Fruit fly (Drosophila melanogaster): ENCODE data around the gene Drsl6.
A peak's percentile ranks its signal among the peaks of the same experiment; 100 is the strongest.

Drsl6 gene

DNA sequence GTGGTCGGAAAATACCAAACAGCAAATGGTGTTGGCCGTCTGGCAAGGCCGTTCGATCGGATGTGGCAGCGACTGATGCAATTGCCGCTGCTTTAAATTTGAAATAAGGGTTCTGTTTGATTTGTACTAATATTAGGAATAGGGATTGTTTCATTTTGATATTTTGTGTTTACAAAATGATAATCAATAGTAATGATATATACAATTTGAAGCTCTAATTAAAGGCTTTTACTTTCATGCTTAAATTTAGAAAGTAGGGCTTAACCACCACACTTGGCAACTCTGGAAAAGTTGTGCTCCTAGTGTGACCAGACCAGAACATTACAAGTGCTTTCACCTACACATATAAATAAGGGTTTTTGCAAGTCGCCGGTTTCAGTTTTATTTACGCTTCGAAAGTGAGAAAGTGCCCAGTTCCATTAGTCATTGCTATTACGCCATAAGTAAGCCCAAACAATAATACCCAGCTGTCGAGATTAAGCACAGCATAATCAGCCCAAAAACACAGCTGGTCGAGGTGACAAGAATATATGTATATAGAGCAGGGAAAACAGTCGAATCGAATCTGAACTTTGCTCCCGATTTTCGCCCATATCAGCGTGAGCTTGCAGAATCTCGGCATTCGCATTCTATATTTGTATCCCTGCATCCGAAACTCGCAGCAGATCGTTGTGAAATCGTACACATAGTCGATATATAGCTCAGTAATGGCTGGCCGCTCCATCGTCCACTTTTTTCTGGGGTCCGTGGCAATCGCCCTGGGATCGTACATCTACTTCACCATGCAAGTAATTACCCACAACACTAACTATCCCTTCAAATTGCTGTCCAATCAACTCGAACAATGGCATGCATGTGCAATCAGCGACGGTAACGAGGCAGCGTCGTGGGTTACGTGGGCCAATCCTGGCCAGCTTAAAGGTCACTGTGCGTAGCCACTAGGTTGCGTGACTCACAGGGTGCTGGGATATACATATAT lies 10.0 kb downstream of the Drsl6 start, which contains the start of gene Gtpx (continued):
- TF ChIP-seq CG13123 (GFP tag; optimal IDR thresholded peaks at IDR 0.05) (no peak), CG14441 (GFP tag; IDR thresholded peaks at IDR 0.05) (peak; percentile 51; the same call in 1 of the 2 replicates), CG13624 (GFP tag; optimal IDR thresholded peaks at IDR 0.05) (peak; percentile 73), Scr (GFP tag; IDR thresholded peaks at IDR 0.05; ENCODE audit: partially characterized antibody) (no peak), CG15011 (GFP tag; optimal IDR thresholded peaks at IDR 0.05) (no peak), slp2 (GFP tag; optimal IDR thresholded peaks at IDR 0.05) (no peak), CG1792 (GFP tag; optimal IDR thresholded peaks at IDR 0.05) (no peak), gcm2 (GFP tag; optimal IDR thresholded peaks at IDR 0.05) (no peak), CoRest (tag; optimal IDR thresholded peaks at IDR 0.05) (peak; percentile 79), Antp (GFP tag; optimal IDR thresholded peaks at IDR 0.05) (peak; percentile 27), Bteb2 (GFP tag; optimal IDR thresholded peaks at IDR 0.05) (peak; percentile 48), Sry-δ (GFP tag; optimal IDR thresholded peaks at IDR 0.05) (peak; percentile 26), salm (tag; optimal IDR thresholded peaks at IDR 0.05) (no peak), CG10959 (GFP tag; IDR thresholded peaks at IDR 0.05) (no peak), Rfx (GFP tag; IDR thresholded peaks at IDR 0.05) (peak; percentile 37; the same call in 1 of the 2 replicates), CG12236 (GFP tag; optimal IDR thresholded peaks at IDR 0.05) (no peak), CG17568 (GFP tag; optimal IDR thresholded peaks at IDR 0.05) (no peak), Meics (GFP tag; optimal IDR thresholded peaks at IDR 0.05) (no peak), CG9876 (GFP tag; optimal IDR thresholded peaks at IDR 0.05) (no peak), schlank (tag; optimal IDR thresholded peaks at IDR 0.05) (no peak), CG12659 (GFP tag; optimal IDR thresholded peaks at IDR 0.05) (peak; percentile 84), gt (GFP tag; IDR thresholded peaks at IDR 0.05) (no peak), CG10462 (GFP tag; optimal IDR thresholded peaks at IDR 0.05) (no peak), en (GFP tag; optimal IDR thresholded peaks at IDR 0.05) (no peak), Fer2 (tag; optimal IDR thresholded peaks at IDR 0.05) (no peak), gce (GFP tag; IDR thresholded peaks at IDR 0.05) (no peak), dpn (GFP tag; optimal IDR thresholded peaks at IDR 0.05) (peak; percentile 27 to 57), CG12071 (GFP tag; optimal IDR thresholded peaks at IDR 0.05) (no peak), pan (optimal IDR thresholded peaks at IDR 0.05) (no peak), pan (GFP tag; optimal IDR thresholded peaks at IDR 0.05 in 1 of 2, IDR thresholded peaks at IDR 0.05 in 1 of 2) (no peak), CG17802 (tag; optimal IDR thresholded peaks at IDR 0.05) (peak; percentile 15), CG3065 (GFP tag; optimal IDR thresholded peaks at IDR 0.05) (no peak), CG31224 (GFP tag; IDR thresholded peaks at IDR 0.05) (no peak), CG7928 (GFP tag; optimal IDR thresholded peaks at IDR 0.05) (no peak), scrt (GFP tag; optimal IDR thresholded peaks at IDR 0.05) (no peak), CG1602 (GFP tag; optimal IDR thresholded peaks at IDR 0.05) (peak; percentile 6), CG30020 (tag; optimal IDR thresholded peaks at IDR 0.05) (peak; percentile 35), nerfin-2 (GFP tag; IDR thresholded peaks at IDR 0.05; ENCODE audit: partially characterized antibody) (no peak), Ets97D (GFP tag; optimal IDR thresholded peaks at IDR 0.05) (peak; percentile 77), TFAM (GFP tag; optimal IDR thresholded peaks at IDR 0.05) (no peak), chif (GFP tag; optimal IDR thresholded peaks at IDR 0.05) (peak in 1 of 2 experiments; percentile 37), CG14667 (GFP tag; IDR thresholded peaks at IDR 0.05) (no peak), prd (optimal IDR thresholded peaks at IDR 0.05) (no peak), prd (GFP tag; IDR thresholded peaks at IDR 0.05) (peak; percentile 50; the same call in 1 of the 3 replicates), H2.0 (GFP tag; IDR thresholded peaks at IDR 0.05) (no peak), HmgZ (tag; optimal IDR thresholded peaks at IDR 0.05) (peak; percentile 58), CG7963 (GFP tag; IDR thresholded peaks at IDR 0.05; ENCODE audit: partially characterized antibody) (no peak), HmgD (GFP tag; optimal IDR thresholded peaks at IDR 0.05) (peak; percentile 29), rib (GFP tag; IDR thresholded peaks at IDR 0.05) (no peak), ems (GFP tag; optimal IDR thresholded peaks at IDR 0.05) (peak; percentile 34)

Measured in whole organism, embryonic.